Fruit fly (Drosophila melanogaster) whole organism, embryonic: ENCODE results near the gene kay.

ENCODE experiments used
- Atf-2 ChIP-seq: fragments of 200-800 bp; sonication (Bioruptor generic); optimal IDR thresholded peaks from 2 replicates; lab custom pipeline; 2016; ENCODE audit warnings: missing biosample characterization, missing genetic modification characterization
- Bdp1 ChIP-seq: fragments of 200-800 bp; sonication (Bioruptor generic); optimal IDR thresholded peaks from 3 replicates; lab custom pipeline; 2016; ENCODE audit warnings: missing biosample characterization, missing genetic modification characterization
- Bgb ChIP-seq: fragments of 200-800 bp; sonication (Bioruptor generic); IDR thresholded peaks from 2 replicates; pipeline ENCODE4 v1.3.6; 2022; ENCODE audit warnings: missing biosample characterization, missing genetic modification characterization; ENCODE audit not compliant: partially characterized antibody
- CG10209 ChIP-seq: fragments of 200-800 bp; sonication (Bioruptor generic); optimal IDR thresholded peaks from 3 replicates; lab custom pipeline; 2017; ENCODE audit warnings: missing biosample characterization, mild to moderate bottlenecking, missing genetic modification characterization, missing genetic modification reagents
- CG11504 ChIP-seq: fragments of 200-800 bp; sonication (Bioruptor generic); optimal IDR thresholded peaks from 3 replicates; lab custom pipeline; 2019; ENCODE audit warnings: missing biosample characterization, mild to moderate bottlenecking, missing genetic modification characterization, moderate library complexity
- CG11695 ChIP-seq: fragments of 200-800 bp; sonication (Bioruptor generic); IDR thresholded peaks from 3 replicates; pipeline ENCODE4 v1.3.6; 2022; ENCODE audit warnings: missing biosample characterization, missing genetic modification characterization
- CG12236 ChIP-seq: fragments of 200-800 bp; sonication (Bioruptor generic); optimal IDR thresholded peaks from 2 replicates; lab custom pipeline; 2016; ENCODE audit warnings: missing biosample characterization, missing genetic modification characterization
- CG12659 ChIP-seq: fragments of 200-800 bp; sonication (Bioruptor generic); optimal IDR thresholded peaks from 3 replicates; lab custom pipeline; 2017; ENCODE audit warnings: mild to moderate bottlenecking, missing biosample characterization, missing genetic modification reagents, missing genetic modification characterization
- CG12942 ChIP-seq: fragments of 200-800 bp; sonication (Bioruptor generic); optimal IDR thresholded peaks from 3 replicates; lab custom pipeline; 2016; ENCODE audit warnings: missing biosample characterization, missing genetic modification characterization
- CG14014 ChIP-seq: fragments of 200-800 bp; sonication (Bioruptor generic); IDR thresholded peaks from 2 replicates; pipeline ENCODE4 v1.3.6; 2022; ENCODE audit warnings: missing biosample characterization, missing genetic modification characterization
- CG15073 ChIP-seq: fragments of 200-800 bp; sonication (Bioruptor generic); optimal IDR thresholded peaks from 2 replicates; lab custom pipeline; 2016; ENCODE audit warnings: missing biosample characterization, missing genetic modification characterization
- CG15696 ChIP-seq: fragments of 200-800 bp; sonication (Bioruptor generic); optimal IDR thresholded peaks from 2 replicates; lab custom pipeline; 2019; ENCODE audit warnings: missing biosample characterization, mild to moderate bottlenecking, missing genetic modification characterization, moderate library complexity
- CG1603 ChIP-seq: fragments of 200-800 bp; sonication (Bioruptor generic); optimal IDR thresholded peaks from 2 replicates; lab custom pipeline; 2019; ENCODE audit warnings: missing biosample characterization, mild to moderate bottlenecking, missing genetic modification characterization, moderate library complexity
- CG17359 ChIP-seq: fragments of 200-800 bp; sonication (Bioruptor generic); optimal IDR thresholded peaks from 3 replicates; lab custom pipeline; 2018; ENCODE audit warnings: missing biosample characterization, mild to moderate bottlenecking, missing genetic modification characterization, moderate library complexity
- CG17568 ChIP-seq: fragments of 200-800 bp; sonication (Bioruptor generic); optimal IDR thresholded peaks from 2 replicates; lab custom pipeline; 2018; ENCODE audit warnings: missing biosample characterization, mild to moderate bottlenecking, missing genetic modification characterization, moderate library complexity
- CG18599 ChIP-seq: fragments of 200-800 bp; sonication (Bioruptor generic); optimal IDR thresholded peaks from 3 replicates; lab custom pipeline; 2017; ENCODE audit warnings: missing biosample characterization, missing genetic modification characterization, mild to moderate bottlenecking, moderate library complexity, missing genetic modification reagents
- CG2889 ChIP-seq: fragments of 200-800 bp; sonication (Bioruptor generic); IDR thresholded peaks from 3 replicates; pipeline ENCODE4 v1.3.6; 2022; ENCODE audit warnings: missing biosample characterization, missing genetic modification characterization
- CG4617 ChIP-seq: fragments of 200-800 bp; sonication (Bioruptor generic); optimal IDR thresholded peaks from 3 replicates; lab custom pipeline; 2016; ENCODE audit warnings: missing biosample characterization, missing genetic modification characterization, borderline replicate concordance
- CG6813 ChIP-seq: fragments of 200-800 bp; sonication (Bioruptor generic); optimal IDR thresholded peaks from 2 replicates; lab custom pipeline; 2017; ENCODE audit warnings: missing biosample characterization, missing genetic modification characterization, mild to moderate bottlenecking, moderate library complexity, missing genetic modification reagents
- CG9876 ChIP-seq: fragments of 200-800 bp; sonication (Bioruptor generic); optimal IDR thresholded peaks from 2 replicates; lab custom pipeline; 2016; ENCODE audit warnings: missing biosample characterization, missing genetic modification characterization
- Doc2 ChIP-seq: fragments of 200-800 bp; sonication (Bioruptor generic); IDR thresholded peaks from 2 replicates; pipeline ENCODE4 v1.3.6; 2022; ENCODE audit warnings: missing biosample characterization, missing genetic modification characterization
- Drgx ChIP-seq: fragments of 200-800 bp; sonication (Bioruptor generic); IDR thresholded peaks from 2 replicates; pipeline ENCODE4 v1.3.6; 2022; ENCODE audit warnings: missing biosample characterization, missing genetic modification characterization
- E2f2 ChIP-seq: fragments of 200-800 bp; sonication (Bioruptor generic); IDR thresholded peaks from 2 replicates; pipeline ENCODE4 v1.3.6; 2022; ENCODE audit warnings: missing biosample characterization, missing genetic modification characterization
- H2.0 ChIP-seq: fragments of 200-800 bp; sonication (Bioruptor generic); IDR thresholded peaks from 2 replicates; pipeline ENCODE4 v1.3.6; 2022; ENCODE audit warnings: missing biosample characterization, missing genetic modification characterization
- HLH3B ChIP-seq: fragments of 200-800 bp; sonication (Bioruptor generic); IDR thresholded peaks from 2 replicates; pipeline ENCODE4 v1.3.6; 2022; ENCODE audit warnings: missing biosample characterization, missing genetic modification characterization
- MBD-R2 ChIP-seq: fragments of 200-800 bp; sonication (Bioruptor generic); IDR thresholded peaks from 2 replicates; pipeline ENCODE4 v1.3.6; 2022; ENCODE audit warnings: missing biosample characterization, missing genetic modification characterization
- Med ChIP-seq: fragments of 200-800 bp; sonication (Bioruptor generic); peaks from one replicate; lab custom pipeline; 2016; ENCODE audit warnings: missing biosample characterization, missing genetic modification characterization, mild to moderate bottlenecking, inconsistent platforms, moderate library complexity
- Ptx1 ChIP-seq: fragments of 200-800 bp; sonication (Bioruptor generic); IDR thresholded peaks from 2 replicates; pipeline ENCODE4 v1.3.6; 2022; ENCODE audit warnings: missing biosample characterization, missing genetic modification characterization
- Rx ChIP-seq: fragments of 200-800 bp; sonication (Bioruptor generic); IDR thresholded peaks from 2 replicates; pipeline ENCODE4 v1.3.6; 2022; ENCODE audit warnings: missing biosample characterization, missing genetic modification characterization
- Sin3A ChIP-seq: fragments of >200 bp; optimal IDR thresholded peaks from 2 replicates; lab custom pipeline; 2018
- TFAM ChIP-seq: fragments of 200-800 bp; sonication (Bioruptor generic); optimal IDR thresholded peaks from 2 replicates; lab custom pipeline; 2017; ENCODE audit warnings: missing biosample characterization, missing genetic modification characterization, inconsistent platforms
- bcd ChIP-seq: fragments of 200-800 bp; sonication (Bioruptor generic); optimal IDR thresholded peaks from 2 replicates; lab custom pipeline; 2017; ENCODE audit warnings: missing biosample characterization, mild to moderate bottlenecking, missing genetic modification characterization
- bigmax ChIP-seq: fragments of 200-800 bp; sonication (Bioruptor generic); optimal IDR thresholded peaks from 2 replicates; lab custom pipeline; 2018; ENCODE audit warnings: missing biosample characterization, mild to moderate bottlenecking, missing genetic modification characterization
- gem ChIP-seq: fragments of 200-800 bp; sonication (Bioruptor generic); optimal IDR thresholded peaks from 2 replicates; lab custom pipeline; 2019; ENCODE audit warnings: missing biosample characterization, mild to moderate bottlenecking, missing genetic modification characterization, moderate library complexity
- gsb ChIP-seq: fragments of 200-800 bp; sonication (Bioruptor generic); IDR thresholded peaks from 2 replicates; pipeline ENCODE4 v1.3.6; 2022; ENCODE audit warnings: missing biosample characterization, missing genetic modification characterization
- jing ChIP-seq: fragments of 200-800 bp; sonication (Bioruptor generic); optimal IDR thresholded peaks from 2 replicates; lab custom pipeline; 2018; ENCODE audit warnings: missing biosample characterization, mild to moderate bottlenecking, missing genetic modification characterization
- nom ChIP-seq: fragments of 200-800 bp; sonication (Bioruptor generic); optimal IDR thresholded peaks from 2 replicates; lab custom pipeline; 2017; ENCODE audit warnings: missing biosample characterization, missing genetic modification characterization, mild to moderate bottlenecking, moderate library complexity, missing genetic modification reagents
- ranshi ChIP-seq: fragments of 200-800 bp; sonication (Bioruptor generic); IDR thresholded peaks from 2 replicates; pipeline ENCODE4 v1.3.6; 2022; ENCODE audit warnings: missing biosample characterization, missing genetic modification characterization
- repo ChIP-seq: fragments of 200-800 bp; sonication (Bioruptor generic); optimal IDR thresholded peaks from 2 replicates; lab custom pipeline; 2016; ENCODE audit warnings: missing biosample characterization, missing genetic modification characterization
- rib ChIP-seq: fragments of 200-800 bp; sonication (Bioruptor generic); IDR thresholded peaks from 2 replicates; pipeline ENCODE4 v1.3.6; 2022; ENCODE audit warnings: missing biosample characterization, missing genetic modification characterization
- sens ChIP-seq: fragments of 200-800 bp; sonication (Bioruptor generic); peaks from one replicate; lab custom pipeline; 2016; ENCODE audit warnings: missing biosample characterization, missing genetic modification characterization
- stc ChIP-seq: fragments of 200-800 bp; sonication (Bioruptor generic); IDR thresholded peaks from 2 replicates; pipeline ENCODE4 v1.3.6; 2022; ENCODE audit warnings: missing biosample characterization, missing genetic modification characterization
- stwl ChIP-seq: fragments of 200-800 bp; sonication (Bioruptor generic); optimal IDR thresholded peaks from 3 replicates; lab custom pipeline; 2018; ENCODE audit warnings: missing biosample characterization, mild to moderate bottlenecking, missing genetic modification characterization, moderate library complexity
- tap ChIP-seq: fragments of 200-800 bp; optimal IDR thresholded peaks from 3 replicates; lab custom pipeline; 2019; ENCODE audit warnings: missing biosample characterization, mild to moderate bottlenecking, missing genetic modification characterization, moderate library complexity
- unpg ChIP-seq: fragments of 200-800 bp; sonication (Bioruptor generic); optimal IDR thresholded peaks from 3 replicates; lab custom pipeline; 2018; ENCODE audit warnings: missing biosample characterization, mild to moderate bottlenecking, missing genetic modification characterization, moderate library complexity
- vvl ChIP-seq: fragments of 200-800 bp; sonication (Bioruptor generic); IDR thresholded peaks from 2 replicates; pipeline ENCODE4 v1.3.6; 2022; ENCODE audit warnings: missing biosample characterization, missing genetic modification characterization
- wek ChIP-seq: fragments of 200-800 bp; sonication (Bioruptor generic); optimal IDR thresholded peaks from 3 replicates; lab custom pipeline; 2018; ENCODE audit warnings: missing biosample characterization, mild to moderate bottlenecking, missing genetic modification characterization, moderate library complexity
- zen2 ChIP-seq: fragments of 200-800 bp; sonication (Bioruptor generic); IDR thresholded peaks from 3 replicates; pipeline ENCODE4 v1.3.6; 2022; ENCODE audit warnings: missing biosample characterization, missing genetic modification characterization; ENCODE audit not compliant: partially characterized antibody

The kay gene

dm6 chr3R:29755248-29755647 lies 10.5 kb upstream of the kay start (continued):
- TF ChIP-seq Med (GFP tag; lab: Kevin White, UChicago) (peak; percentile 55), CG10209 (peak; percentile 7), bcd (GFP tag; lab: Kevin White, UChicago) (no peak), tap (no peak), HLH3B (GFP tag; lab: Robert Waterston, UW) (peak; percentile 45; the same call in 1 of the 2 replicates), CG12236 (no peak), CG4617 (GFP tag; lab: Kevin White, UChicago) (no peak), Ptx1 (peak; percentile 23; the same call in 1 of the 2 replicates), Sin3A (lab: Kevin White, UChicago) (no peak), CG17568 (no peak), bigmax (GFP tag; lab: Kevin White, UChicago) (no peak), Doc2 (GFP tag; lab: Robert Waterston, UW) (no peak), vvl (GFP tag; lab: Robert Waterston, UW) (peak; percentile 63), wek (GFP tag; lab: Kevin White, UChicago) (no peak)
- TF ChIP-seq, all 482 proteins: peak for 69

dm6 chr3R:29756153-29756552 lies 9.6 kb upstream of the kay start:
- no peak for TF ChIP-seq CG9876 (GFP tag; lab: Kevin White, UChicago)
- TF ChIP-seq Drgx (GFP tag; lab: Robert Waterston, UW), result peak; percentile 13; the same call in 1 of the 2 replicates
- no peak for TF ChIP-seq CG11695 (GFP tag; lab: Robert Waterston, UW)
- no peak for TF ChIP-seq E2f2 (GFP tag; lab: Robert Waterston, UW)
- no peak for TF ChIP-seq CG15073 (GFP tag; lab: Kevin White, UChicago)

dm6 chr3R:29757226-29757625 lies 8.6 kb upstream of the kay start:
- TF ChIP-seq Bdp1 (GFP tag; lab: Kevin White, UChicago) (no peak), CG6813 (peak; percentile 19), ranshi (0 out of 2 replicates have a peak, but pooled peaks have one; percentile 38), CG15696 (tag; lab: Kevin White, UChicago) (no peak), TFAM (GFP tag; lab: Kevin White, UChicago) (no peak), CG18599 (GFP tag; lab: Kevin White, UChicago) (peak; percentile 27), gsb (no peak), unpg (GFP tag; lab: Kevin White, UChicago) (peak; percentile 10), CG15073 (GFP tag; lab: Kevin White, UChicago) (no peak), Atf-2 (GFP tag; lab: Kevin White, UChicago) (peak; percentile 6), bigmax (GFP tag; lab: Kevin White, UChicago) (no peak), CG11504 (peak; percentile 27), Med (GFP tag; lab: Kevin White, UChicago) (peak; percentile 89), rib (GFP tag; lab: Robert Waterston, UW) (no peak), MBD-R2 (GFP tag; lab: Robert Waterston, UW) (peak; percentile 13; the same call in 1 of the 2 replicates), CG14014 (GFP tag; lab: Robert Waterston, UW) (peak; percentile 37; the same call in 1 of the 2 replicates), CG17359 (peak; percentile 35), gem (tag; lab: Kevin White, UChicago) (peak; percentile 6), Bgb (GFP tag; lab: Robert Waterston, UW) (0 out of 2 replicates have a peak, but pooled peaks have one; percentile 13), Rx (GFP tag; lab: Robert Waterston, UW) (0 out of 2 replicates have a peak, but pooled peaks have one; percentile 10), CG1603 (peak; percentile 59), stc (GFP tag; lab: Robert Waterston, UW) (no peak), CG12659 (GFP tag; lab: Kevin White, UChicago) (no peak), sens (peak; percentile 73), nom (GFP tag; lab: Kevin White, UChicago) (peak; percentile 87), CG12942 (GFP tag; lab: Kevin White, UChicago) (peak; percentile 14), CG2889 (GFP tag; lab: Robert Waterston, UW) (no peak), Drgx (GFP tag; lab: Robert Waterston, UW) (peak; percentile 36), zen2 (GFP tag; lab: Robert Waterston, UW) (no peak), stwl (tag; lab: Kevin White, UChicago) (no peak), H2.0 (no peak), repo (GFP tag; lab: Kevin White, UChicago) (peak; percentile 28), jing (GFP tag; lab: Kevin White, UChicago) (no peak)
